Fruit fly (Drosophila melanogaster) whole organism, embryonic: ENCODE measurements around the gene CG43291.

ENCODE experiments used
- Aef1 ChIP-seq: fragments of 200-800 bp; sonication (Bioruptor generic); IDR thresholded peaks from 3 replicates; pipeline ENCODE4 v1.3.6; 2022; ENCODE audit warnings: missing biosample characterization, missing genetic modification characterization
- CG10274 ChIP-seq: fragments of 200-800 bp; sonication (Bioruptor generic); optimal IDR thresholded peaks from 3 replicates; lab custom pipeline; 2017; ENCODE audit warnings: missing biosample characterization, mild to moderate bottlenecking, missing genetic modification characterization
- CG11723 ChIP-seq: fragments of 200-800 bp; sonication (Bioruptor generic); optimal IDR thresholded peaks from 2 replicates; lab custom pipeline; 2017; ENCODE audit warnings: missing biosample characterization, mild to moderate bottlenecking, missing genetic modification characterization
- CG18599 ChIP-seq: fragments of 200-800 bp; sonication (Bioruptor generic); optimal IDR thresholded peaks from 3 replicates; lab custom pipeline; 2017; ENCODE audit warnings: missing biosample characterization, missing genetic modification characterization, mild to moderate bottlenecking, moderate library complexity, missing genetic modification reagents
- CG2129 ChIP-seq: fragments of 200-800 bp; sonication (Bioruptor generic); IDR thresholded peaks from 2 replicates; pipeline ENCODE4 v1.3.6; 2022; ENCODE audit warnings: missing biosample characterization, missing genetic modification characterization; ENCODE audit not compliant: partially characterized antibody
- CG43689 ChIP-seq: fragments of 200-800 bp; sonication (Bioruptor generic); IDR thresholded peaks from 2 replicates; pipeline ENCODE4 v1.3.6; 2022; ENCODE audit warnings: missing biosample characterization, missing genetic modification characterization
- br ChIP-seq: fragments of >200 bp; optimal IDR thresholded peaks from 2 replicates; lab custom pipeline; 2017
- klu ChIP-seq: fragments of 200-800 bp; sonication (Bioruptor generic); IDR thresholded peaks from 2 replicates; pipeline ENCODE4 v1.3.6; 2022; ENCODE audit warnings: missing biosample characterization, missing genetic modification characterization
- so ChIP-seq: fragments of 200-800 bp; sonication (Bioruptor generic); IDR thresholded peaks from 3 replicates; pipeline ENCODE4 v1.3.6; 2022; ENCODE audit warnings: missing biosample characterization, missing genetic modification characterization

DNA sequence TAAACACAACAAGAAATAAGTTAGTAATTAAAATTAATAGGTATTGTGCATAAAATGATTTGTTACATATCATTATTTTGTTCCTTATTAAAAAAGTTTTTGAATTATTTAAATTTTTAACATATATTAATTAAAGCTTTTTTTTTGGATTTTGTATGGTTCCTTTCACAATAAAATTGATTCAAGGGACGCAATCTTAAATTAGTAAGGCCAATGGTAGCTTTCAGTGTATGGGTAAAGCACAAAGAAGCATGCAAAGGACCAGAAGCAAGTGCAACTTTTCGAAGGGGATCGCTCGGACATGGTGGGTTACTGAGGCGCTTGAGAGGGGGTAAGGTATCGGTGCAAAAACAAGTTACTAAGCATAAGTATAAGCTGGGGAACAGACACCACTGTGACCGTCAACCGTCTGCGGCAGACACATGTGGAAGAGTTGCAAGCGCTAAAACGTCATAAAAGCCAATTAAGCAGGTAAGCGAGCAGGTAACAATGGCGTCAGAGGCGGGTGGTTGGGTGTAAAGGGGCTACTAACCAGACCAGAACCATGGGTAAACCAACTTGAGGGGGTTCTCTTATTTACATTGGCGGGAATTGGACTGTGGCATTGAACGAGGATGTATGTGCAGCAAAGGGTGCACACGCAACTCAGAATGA is 31.2 kb upstream of the CG43291 start:
- TF ChIP-seq CG2129 (GFP tag; lab: Robert Waterston, UW) (no peak), so (GFP tag; lab: Robert Waterston, UW) (no peak), klu (GFP tag; lab: Robert Waterston, UW) (no peak), CG18599 (GFP tag; lab: Kevin White, UChicago) (no peak), br (no peak), CG43689 (no peak), CG10274 (GFP tag; lab: Kevin White, UChicago) (no peak), Aef1 (GFP tag; lab: Robert Waterston, UW) (no peak), CG11723 (GFP tag; lab: Kevin White, UChicago) (no peak)
